Fruit fly (Drosophila melanogaster): ENCODE measurements around the gene Osi15.

DNA sequence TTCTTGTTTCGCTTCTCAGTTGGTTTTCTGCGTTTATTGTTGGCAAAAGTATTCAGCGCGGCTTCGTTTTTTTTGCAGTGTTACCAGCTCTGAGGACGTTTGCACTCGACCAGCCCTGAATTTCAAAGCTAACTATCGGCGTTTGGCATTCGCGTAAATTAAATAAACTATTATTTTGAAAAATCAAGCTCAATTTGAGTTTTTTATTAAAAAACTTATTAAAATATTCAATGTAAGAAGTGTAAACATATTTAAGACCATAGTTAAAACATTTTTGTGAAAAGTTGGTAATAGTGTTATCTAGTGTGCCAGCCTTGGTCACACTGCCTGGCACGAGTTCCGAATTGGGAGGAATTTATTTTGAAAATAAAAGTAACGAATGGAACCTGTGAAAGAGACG lies 44.2 kb downstream of the Osi15 start, which contains the start of the genes SmD2 and CG18048:
- TF ChIP-seq CG10543 (GFP tag; optimal IDR thresholded peaks at IDR 0.05) (no peak), CG10147 (GFP tag; optimal IDR thresholded peaks at IDR 0.05) (no peak), Bdp1 (GFP tag; optimal IDR thresholded peaks at IDR 0.05) (no peak), fd64A (GFP tag; optimal IDR thresholded peaks at IDR 0.05) (no peak), Xbp1 (GFP tag; optimal IDR thresholded peaks at IDR 0.05) (peak; percentile 8), fd102C (GFP tag; optimal IDR thresholded peaks at IDR 0.05) (no peak), pita (GFP tag; optimal IDR thresholded peaks at IDR 0.05) (no peak), CG1233 (GFP tag; optimal IDR thresholded peaks at IDR 0.05) (no peak), twi (tag; optimal IDR thresholded peaks at IDR 0.05) (no peak)
